Worm (Caenorhabditis elegans): ENCODE results near the gene mrps-21.

- TF ChIP-seq elt-1 (tag; optimal IDR thresholded peaks at IDR 0.05) (no peak), nhr-12 (tag; optimal IDR thresholded peaks at IDR 0.05) (no peak), nhr-6 (tag; optimal IDR thresholded peaks at IDR 0.05) (no peak), unc-62 (GFP tag; optimal IDR thresholded peaks at IDR 0.05) (no peak)
Observed at ce11 chrIV:4686898-4687297, 27.6 kb upstream of the mrps-21 start.

Measured in whole organism, L2 larva.